Worm (Caenorhabditis elegans): ENCODE data around the gene EGAP2.2.
A peak's percentile ranks its signal among the peaks of the same experiment; 100 is the strongest.

EGAP2.2 gene

DNA sequence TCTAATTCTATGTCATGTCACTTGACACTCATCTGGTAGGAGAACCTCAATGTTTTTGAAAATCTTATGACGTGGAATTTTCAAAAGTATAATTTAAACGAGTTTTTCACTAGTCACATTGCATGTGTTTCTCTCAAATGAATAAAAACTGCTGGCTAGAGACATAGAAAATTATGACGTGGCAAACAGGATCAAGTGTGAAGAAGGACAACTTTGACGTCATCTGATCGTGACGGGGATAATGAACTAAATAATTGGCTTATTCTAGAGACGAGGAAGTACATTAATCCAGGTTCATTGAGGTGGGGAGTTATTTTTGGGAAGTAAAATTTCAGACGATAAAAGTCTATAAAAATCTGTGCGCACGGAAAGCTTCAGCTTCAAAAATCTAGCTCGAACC lies 46.5 kb upstream of the EGAP2.2 start:
- no peak for TF ChIP-seq ceh-28 (tag; optimal IDR thresholded peaks at IDR 0.05)
- no peak for TF ChIP-seq daf-12 (tag; optimal IDR thresholded peaks at IDR 0.05)
- no peak for TF ChIP-seq ceh-16 (tag; optimal IDR thresholded peaks at IDR 0.05)
- peak; percentile 50 for TF ChIP-seq nhr-25 (tag; optimal IDR thresholded peaks at IDR 0.05)
- TF ChIP-seq nhr-23 (tag; optimal IDR thresholded peaks at IDR 0.05) = peak; percentile 20

- peak; percentile 6 for TF ChIP-seq fos-1 (tag; optimal IDR thresholded peaks at IDR 0.05)
- TF ChIP-seq elt-2 (tag; optimal IDR thresholded peaks at IDR 0.05) = peak; percentile 99
- peak; percentile 87 for TF ChIP-seq pqm-1 (tag; optimal IDR thresholded peaks at IDR 0.05)
- no peak for TF ChIP-seq nhr-28 (tag; optimal IDR thresholded peaks at IDR 0.05)
- peak; percentile 62 for TF ChIP-seq pha-4 (tag; optimal IDR thresholded peaks at IDR 0.05)
These were observed 44.8 kb upstream of the EGAP2.2 start for ce11 chrII:5184661-5185545.

DNA sequence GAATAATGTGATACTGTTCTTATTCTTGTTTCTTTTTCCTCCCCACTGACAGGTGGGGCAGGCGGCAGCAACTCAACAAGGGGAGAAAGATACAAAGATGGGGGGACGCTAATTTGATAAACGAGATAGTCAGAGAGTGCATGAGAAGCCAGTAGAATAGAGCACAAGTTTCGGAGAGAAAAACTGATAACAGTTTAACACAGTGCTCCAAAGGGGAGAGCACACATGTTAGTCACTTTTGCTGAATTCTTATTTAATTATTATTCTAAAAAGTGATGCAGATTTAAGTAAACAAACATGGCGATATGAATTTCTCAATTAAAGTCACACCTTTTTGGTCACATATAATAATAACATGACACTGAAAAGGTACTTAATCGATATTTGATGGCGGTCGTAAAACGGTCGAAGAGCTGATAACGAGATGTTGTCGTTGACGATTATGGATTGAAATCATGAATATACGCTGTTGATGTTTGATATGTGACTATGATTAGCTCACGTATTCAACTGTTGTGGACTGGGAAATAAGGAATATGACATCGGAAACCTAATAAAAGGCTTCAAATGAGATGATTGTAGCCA lies 43.6 kb upstream of the EGAP2.2 start:
- TF ChIP-seq nhr-76 (tag; optimal IDR thresholded peaks at IDR 0.05) = no peak
- no peak for TF ChIP-seq hmg-11 (tag; optimal IDR thresholded peaks at IDR 0.05)
- TF ChIP-seq egl-27 (tag; optimal IDR thresholded peaks at IDR 0.05) = no peak
- TF ChIP-seq nhr-25 (tag; optimal IDR thresholded peaks at IDR 0.05) = no peak
- TF ChIP-seq elt-1 (tag; optimal IDR thresholded peaks at IDR 0.05) = no peak
- TF ChIP-seq daf-12 (tag; optimal IDR thresholded peaks at IDR 0.05) = no peak
- TF ChIP-seq nhr-67 (tag; optimal IDR thresholded peaks at IDR 0.05) = no peak
- TF ChIP-seq jun-1 (tag; optimal IDR thresholded peaks at IDR 0.05) = peak; percentile 46
- TF ChIP-seq R02D3.7 (tag; optimal IDR thresholded peaks at IDR 0.05) = no peak
- TF ChIP-seq ama-1 (optimal IDR thresholded peaks at IDR 0.05) = no peak
- no peak for TF ChIP-seq mdl-1 (tag; optimal IDR thresholded peaks at IDR 0.05)
- no peak for TF ChIP-seq nhr-237 (tag; optimal IDR thresholded peaks at IDR 0.05)
- no peak for TF ChIP-seq nhr-28 (tag; optimal IDR thresholded peaks at IDR 0.05)
- TF ChIP-seq ceh-28 (tag; optimal IDR thresholded peaks at IDR 0.05) = peak; percentile 13
- TF ChIP-seq lin-39 (tag; optimal IDR thresholded peaks at IDR 0.05) = no peak
- no peak for TF ChIP-seq ztf-4 (tag; optimal IDR thresholded peaks at IDR 0.05)
- no peak for TF ChIP-seq nhr-23 (tag; optimal IDR thresholded peaks at IDR 0.05)
- TF ChIP-seq elt-2 (tag; optimal IDR thresholded peaks at IDR 0.05) = peak; percentile 99
- TF ChIP-seq nhr-43 (tag; optimal IDR thresholded peaks at IDR 0.05; ENCODE audit: poor library complexity, severe bottlenecking) = no peak
- peak; percentile 95 for TF ChIP-seq pqm-1 (tag; optimal IDR thresholded peaks at IDR 0.05)
- no peak for TF ChIP-seq lin-15B (tag; optimal IDR thresholded peaks at IDR 0.05)
- no peak for TF ChIP-seq fkh-10 (GFP tag; optimal IDR thresholded peaks at IDR 0.05)
- no peak for TF ChIP-seq egl-5 (tag; optimal IDR thresholded peaks at IDR 0.05)
- peak; percentile 43 for TF ChIP-seq pha-4 (tag; optimal IDR thresholded peaks at IDR 0.05)
- no peak for TF ChIP-seq snpc-4 (tag; optimal IDR thresholded peaks at IDR 0.05)
- no peak for TF ChIP-seq nhr-11 (tag; optimal IDR thresholded peaks at IDR 0.05)

DNA sequence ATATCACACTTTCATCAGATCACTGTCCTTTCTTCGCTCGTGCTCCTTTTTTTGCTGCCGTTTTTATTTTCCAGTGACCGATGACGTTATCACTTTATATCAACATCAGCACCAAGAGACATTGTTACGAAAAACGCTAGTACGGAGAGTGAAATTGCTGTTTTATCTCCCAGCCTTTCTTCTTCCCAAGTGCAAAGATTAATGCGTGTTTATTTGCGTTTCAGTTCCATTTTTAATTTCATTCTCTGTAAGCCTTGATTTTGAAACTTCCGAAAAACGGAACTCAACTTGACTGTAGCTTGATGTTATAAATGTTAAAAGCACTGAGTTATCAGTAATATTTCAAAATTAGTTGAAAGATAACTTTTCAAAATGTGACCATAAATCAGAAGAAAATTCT lies 42.8 kb upstream of the EGAP2.2 start:
- TF ChIP-seq fkh-2 (tag; optimal IDR thresholded peaks at IDR 0.05) (no peak), skn-1 (tag; optimal IDR thresholded peaks at IDR 0.05) (no peak), ceh-82 (tag; optimal IDR thresholded peaks at IDR 0.05) (no peak), eor-1 (tag; optimal IDR thresholded peaks at IDR 0.05) (no peak), pqm-1 (tag; optimal IDR thresholded peaks at IDR 0.05) (peak; percentile 30), jun-1 (tag; optimal IDR thresholded peaks at IDR 0.05) (no peak), ztf-11 (tag; optimal IDR thresholded peaks at IDR 0.05) (no peak), lsy-12 (tag; optimal IDR thresholded peaks at IDR 0.05) (no peak), ztf-4 (tag; optimal IDR thresholded peaks at IDR 0.05) (no peak), ZK546.5 (tag; optimal IDR thresholded peaks at IDR 0.05) (no peak), lin-15B (tag; optimal IDR thresholded peaks at IDR 0.05) (no peak), elt-2 (tag; optimal IDR thresholded peaks at IDR 0.05) (peak; percentile 94), snpc-4 (tag; optimal IDR thresholded peaks at IDR 0.05) (no peak), R02D3.7 (tag; optimal IDR thresholded peaks at IDR 0.05) (no peak), unc-39 (tag; optimal IDR thresholded peaks at IDR 0.05) (no peak)
